Worm (Caenorhabditis elegans): ENCODE data around the gene C23G10.10.

The C23G10.10 gene

DNA sequence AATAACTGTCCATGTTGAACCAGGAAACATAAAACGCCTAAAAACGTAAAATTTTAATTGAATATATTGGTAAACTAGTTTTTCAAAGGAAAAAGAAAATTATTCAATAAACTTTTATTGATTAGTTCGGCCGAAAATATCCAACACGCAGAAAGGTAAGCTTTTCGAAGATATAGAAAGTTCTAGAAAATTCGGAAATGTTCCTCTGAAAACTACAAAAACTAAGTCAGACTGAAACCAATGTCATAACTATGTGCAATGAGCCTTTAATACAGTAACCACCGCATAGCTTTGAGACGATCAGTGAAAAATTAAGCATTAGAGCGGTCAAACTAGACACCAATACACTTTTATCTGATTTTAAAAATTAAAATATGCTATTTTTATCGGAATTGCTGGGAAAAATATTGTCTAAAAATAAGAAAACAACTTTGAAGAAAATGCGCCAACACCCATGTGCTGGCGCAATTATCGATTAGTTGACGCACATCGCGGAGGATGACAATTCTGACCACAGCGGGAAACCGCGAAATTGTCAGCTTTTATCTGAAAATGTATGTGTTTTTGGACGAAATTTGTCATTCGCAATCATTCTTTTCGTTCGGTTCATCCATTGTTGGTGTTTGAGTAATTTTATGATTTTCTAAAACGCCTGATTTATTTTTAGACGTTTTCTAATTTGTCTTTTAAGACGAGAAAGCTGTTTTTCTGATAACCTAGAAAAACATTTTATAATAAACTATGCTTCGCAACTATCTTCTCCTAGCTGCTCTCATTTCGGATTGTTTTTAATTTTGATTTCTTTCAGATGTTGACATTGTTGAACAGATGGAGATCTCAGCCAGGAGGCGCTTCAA, 15.2 kb downstream of the C23G10.10 start, which contains the start of the genes C23G10.7 and rpn-2:
C23G10.7 (minus strand) TSS at position 37 of the 857 bp plus-strand sequence.
rpn-2 (plus strand) TSS at position 807 of the 857 bp plus-strand sequence.
- TF ChIP-seq pha-4 (tag; optimal IDR thresholded peaks at IDR 0.05) (peak; percentile 75), R02D3.7 (tag; optimal IDR thresholded peaks at IDR 0.05) (peak; percentile 22), ama-1 (optimal IDR thresholded peaks at IDR 0.05) (peak; percentile 53), lin-39 (tag; optimal IDR thresholded peaks at IDR 0.05) (peak; percentile 12), eor-1 (tag; optimal IDR thresholded peaks at IDR 0.05) (no peak), nhr-43 (tag; optimal IDR thresholded peaks at IDR 0.05; ENCODE audit: poor library complexity, severe bottlenecking) (peak; percentile 0), nhr-25 (tag; optimal IDR thresholded peaks at IDR 0.05) (peak; percentile 38), pqm-1 (tag; optimal IDR thresholded peaks at IDR 0.05) (peak; percentile 22), nfya-1 (tag; optimal IDR thresholded peaks at IDR 0.05; ENCODE audit: insufficient read depth) (peak; percentile 69), nhr-11 (tag; optimal IDR thresholded peaks at IDR 0.05) (no peak), fkh-2 (tag; optimal IDR thresholded peaks at IDR 0.05) (no peak), unc-39 (tag; optimal IDR thresholded peaks at IDR 0.05) (no peak), ceh-28 (tag; optimal IDR thresholded peaks at IDR 0.05) (peak; percentile 62), elt-2 (tag; optimal IDR thresholded peaks at IDR 0.05) (peak; percentile 38), hmg-11 (tag; optimal IDR thresholded peaks at IDR 0.05) (peak; percentile 56), elt-1 (tag; optimal IDR thresholded peaks at IDR 0.05) (no peak), lin-15B (tag; optimal IDR thresholded peaks at IDR 0.05) (peak; percentile 71), jun-1 (tag; optimal IDR thresholded peaks at IDR 0.05) (peak; percentile 30), skn-1 (tag; optimal IDR thresholded peaks at IDR 0.05) (peak; percentile 98), nhr-23 (tag; optimal IDR thresholded peaks at IDR 0.05) (peak; percentile 39), snpc-4 (tag; optimal IDR thresholded peaks at IDR 0.05) (no peak), zag-1 (tag; optimal IDR thresholded peaks at IDR 0.05) (no peak), ceh-9 (tag; optimal IDR thresholded peaks at IDR 0.05) (no peak), lsy-12 (tag; optimal IDR thresholded peaks at IDR 0.05) (peak; percentile 25), egl-5 (tag; optimal IDR thresholded peaks at IDR 0.05) (peak; percentile 10), mdl-1 (tag; optimal IDR thresholded peaks at IDR 0.05) (no peak)

DNA sequence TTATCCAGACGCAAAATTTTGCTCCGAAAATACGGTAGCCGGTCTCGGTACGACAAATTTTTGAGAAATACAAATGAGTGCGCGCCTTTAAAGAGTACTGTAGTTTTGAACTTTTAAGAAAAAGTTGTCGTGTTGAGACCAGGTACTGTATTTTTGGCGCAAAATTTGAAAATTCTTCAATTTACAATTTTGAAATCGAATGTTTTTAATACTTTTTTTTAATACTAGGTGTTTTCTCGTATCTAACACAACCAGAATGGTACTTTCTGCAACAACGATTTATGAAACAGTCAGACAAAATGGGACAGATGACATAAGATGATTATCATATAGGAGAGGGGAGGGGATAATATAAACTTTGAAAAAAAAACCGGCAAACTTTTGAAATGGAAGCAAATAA, 18.1 kb downstream of the C23G10.10 start:
- no peak for TF ChIP-seq egl-5 (tag; optimal IDR thresholded peaks at IDR 0.05)

DNA sequence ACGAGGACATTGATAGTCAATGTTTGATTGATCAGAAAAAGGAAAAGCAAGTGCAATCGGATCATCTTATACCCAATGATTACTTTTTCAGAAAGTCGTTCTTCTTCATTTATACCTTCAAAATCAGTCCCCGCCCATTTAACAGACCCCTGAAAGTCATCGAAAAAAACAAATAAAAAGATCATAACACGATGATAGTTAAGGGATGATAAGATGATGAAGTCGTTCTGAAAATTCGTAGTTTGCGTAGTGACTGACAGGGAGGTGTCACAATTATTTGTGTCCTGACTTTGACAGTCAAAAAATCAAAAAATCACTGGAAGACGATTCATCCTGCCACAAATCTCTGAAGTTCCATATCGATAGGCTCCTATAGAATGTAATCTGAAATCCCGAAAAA, 19.3 kb downstream of the C23G10.10 start, which contains the start of gene ugt-66:
ugt-66 (minus strand) TSS at position 101 of the 400 bp plus-strand sequence.
- no peak for TF ChIP-seq lsy-12 (tag; optimal IDR thresholded peaks at IDR 0.05)
- TF ChIP-seq nhr-23 (tag; optimal IDR thresholded peaks at IDR 0.05) = no peak
- no peak for TF ChIP-seq nhr-43 (tag; optimal IDR thresholded peaks at IDR 0.05; ENCODE audit: poor library complexity, severe bottlenecking)
- TF ChIP-seq ceh-82 (tag; optimal IDR thresholded peaks at IDR 0.05) = no peak
- no peak for TF ChIP-seq mml-1 (tag; optimal IDR thresholded peaks at IDR 0.05)
- TF ChIP-seq lin-15B (tag; optimal IDR thresholded peaks at IDR 0.05) = no peak
- TF ChIP-seq nhr-25 (tag; optimal IDR thresholded peaks at IDR 0.05) = no peak
- TF ChIP-seq elt-2 (tag; optimal IDR thresholded peaks at IDR 0.05) = no peak
- no peak for TF ChIP-seq elt-3 (tag; optimal IDR thresholded peaks at IDR 0.05)
- TF ChIP-seq skn-1 (tag; optimal IDR thresholded peaks at IDR 0.05) = no peak
- no peak for TF ChIP-seq pqm-1 (tag; optimal IDR thresholded peaks at IDR 0.05)
- no peak for TF ChIP-seq nfya-1 (tag; optimal IDR thresholded peaks at IDR 0.05; ENCODE audit: insufficient read depth)
- no peak for TF ChIP-seq ztf-11 (tag; optimal IDR thresholded peaks at IDR 0.05)
- no peak for TF ChIP-seq egl-5 (tag; optimal IDR thresholded peaks at IDR 0.05)

DNA sequence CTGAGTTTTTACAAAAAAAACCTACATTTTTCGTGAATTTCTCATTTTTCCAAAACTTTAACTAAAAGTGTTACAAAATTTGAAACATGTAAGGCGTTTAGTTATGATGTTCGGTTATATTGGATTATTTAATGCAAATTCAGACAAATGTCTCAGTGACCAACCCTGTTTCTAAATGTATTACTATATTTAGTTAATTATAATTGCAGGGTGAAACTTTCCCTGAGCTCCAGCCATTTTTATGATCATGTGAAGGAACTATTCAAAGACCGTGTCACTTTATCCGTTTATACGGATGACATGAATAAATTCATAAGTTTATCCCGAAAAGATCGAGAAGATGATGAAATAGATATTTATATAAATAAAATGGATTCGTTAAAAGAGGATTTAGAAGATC, 23.0 kb downstream of the C23G10.10 start, which contains the start of gene C23G10.5:
C23G10.5 (plus strand) TSS at position 301 of the 400 bp plus-strand sequence.
- TF ChIP-seq fos-1 (tag; optimal IDR thresholded peaks at IDR 0.05) = no peak
- no peak for TF ChIP-seq nhr-237 (tag; optimal IDR thresholded peaks at IDR 0.05)
- TF ChIP-seq zag-1 (tag; optimal IDR thresholded peaks at IDR 0.05) = no peak
- TF ChIP-seq ZK546.5 (tag; optimal IDR thresholded peaks at IDR 0.05) = no peak
- no peak for TF ChIP-seq snpc-4 (tag; optimal IDR thresholded peaks at IDR 0.05)
- no peak for TF ChIP-seq lsy-12 (tag; optimal IDR thresholded peaks at IDR 0.05)

Data from whole organism, L3 larva.